Fruit fly (Drosophila melanogaster) whole organism, pupa: ENCODE results near the gene CG43056.

Experiments
- CG10348 ChIP-seq: fragments of 200-800 bp; sonication (Bioruptor generic); IDR thresholded peaks from 2 replicates; pipeline ENCODE4 v1.3.6; 2022; ENCODE audit warnings: missing biosample characterization, missing genetic modification characterization
- CG12605 ChIP-seq: fragments of 200-800 bp; sonication (Bioruptor generic); IDR thresholded peaks from 2 replicates; pipeline ENCODE4 v1.3.6; 2022; ENCODE audit warnings: missing biosample characterization, missing genetic modification characterization
- CG13204 ChIP-seq: fragments of 200-800 bp; sonication (Bioruptor generic); optimal IDR thresholded peaks from 2 replicates; lab custom pipeline; 2018; ENCODE audit warnings: missing biosample characterization, mild to moderate bottlenecking, missing genetic modification characterization, moderate library complexity
- CG14655 ChIP-seq: fragments of 200-800 bp; sonication (Bioruptor generic); optimal IDR thresholded peaks from 3 replicates; lab custom pipeline; 2017; ENCODE audit warnings: mild to moderate bottlenecking, missing biosample characterization, missing genetic modification reagents, missing genetic modification characterization
- CG15710 ChIP-seq: fragments of 200-800 bp; sonication (Bioruptor generic); optimal IDR thresholded peaks from 2 replicates; lab custom pipeline; 2018; ENCODE audit warnings: missing biosample characterization, mild to moderate bottlenecking, missing genetic modification characterization, moderate library complexity
- CG17806 ChIP-seq: fragments of 200-800 bp; sonication (Bioruptor generic); optimal IDR thresholded peaks from 2 replicates; lab custom pipeline; 2018; ENCODE audit warnings: missing biosample characterization, mild to moderate bottlenecking, missing genetic modification characterization, moderate library complexity
- CG32121 ChIP-seq: fragments of 200-800 bp; sonication (Bioruptor generic); IDR thresholded peaks from 2 replicates; pipeline ENCODE4 v1.3.6; 2022; ENCODE audit warnings: missing biosample characterization, missing genetic modification characterization
- CG34367 ChIP-seq: fragments of 200-800 bp; sonication (Bioruptor generic); optimal IDR thresholded peaks from 2 replicates; lab custom pipeline; 2018; ENCODE audit warnings: missing biosample characterization, mild to moderate bottlenecking, missing genetic modification characterization
- CG4496 ChIP-seq: fragments of 200-800 bp; sonication (Bioruptor generic); IDR thresholded peaks from 3 replicates; pipeline ENCODE4 v1.3.6; 2022; ENCODE audit warnings: missing biosample characterization, missing genetic modification characterization
- CG8159 ChIP-seq: fragments of 200-800 bp; sonication (Bioruptor generic); optimal IDR thresholded peaks from 3 replicates; lab custom pipeline; 2018; ENCODE audit warnings: missing biosample characterization, mild to moderate bottlenecking, missing genetic modification characterization, moderate library complexity
- CG8301 ChIP-seq: fragments of 200-800 bp; sonication (Bioruptor generic); optimal IDR thresholded peaks from 2 replicates; lab custom pipeline; 2018; ENCODE audit warnings: missing biosample characterization, mild to moderate bottlenecking, missing genetic modification characterization
- CG9948 ChIP-seq: fragments of 200-800 bp; sonication (Bioruptor generic); optimal IDR thresholded peaks from 2 replicates; lab custom pipeline; 2018; ENCODE audit warnings: missing biosample characterization, mild to moderate bottlenecking, missing genetic modification characterization, moderate library complexity
- D1 ChIP-seq: fragments of 200-800 bp; sonication (Bioruptor generic); optimal IDR thresholded peaks from 2 replicates; lab custom pipeline; 2018; ENCODE audit warnings: missing biosample characterization, mild to moderate bottlenecking, missing genetic modification characterization, moderate library complexity
- EcR ChIP-seq: fragments of 200-800 bp; sonication (Bioruptor generic); optimal IDR thresholded peaks from 3 replicates; lab custom pipeline; 2019; ENCODE audit warnings: missing biosample characterization, missing genetic modification characterization, mild to moderate bottlenecking, moderate library complexity, missing genetic modification reagents
- Ets98B ChIP-seq: fragments of 200-800 bp; sonication (Bioruptor generic); IDR thresholded peaks from 2 replicates; pipeline ENCODE4 v1.3.6; 2022; ENCODE audit warnings: missing biosample characterization, missing genetic modification characterization
- Pif1A ChIP-seq: fragments of 200-800 bp; sonication (Bioruptor generic); optimal IDR thresholded peaks from 3 replicates; lab custom pipeline; 2016; ENCODE audit warnings: missing biosample characterization, missing genetic modification characterization
- Pif1B ChIP-seq: fragments of 200-800 bp; sonication (Bioruptor generic); optimal IDR thresholded peaks from 3 replicates; lab custom pipeline; 2016; ENCODE audit warnings: missing biosample characterization, missing genetic modification characterization
- Snoo ChIP-seq: fragments of 200-800 bp; sonication (Bioruptor generic); optimal IDR thresholded peaks from 3 replicates; lab custom pipeline; 2017; ENCODE audit warnings: missing biosample characterization, mild to moderate bottlenecking, missing genetic modification characterization, inconsistent platforms
- fd96Ca ChIP-seq: fragments of 200-800 bp; sonication (Bioruptor generic); IDR thresholded peaks from 3 replicates; pipeline ENCODE4 v1.3.6; 2022; ENCODE audit warnings: missing biosample characterization, missing genetic modification characterization
- gl ChIP-seq: fragments of 200-800 bp; sonication (Bioruptor generic); optimal IDR thresholded peaks from 2 replicates; lab custom pipeline; 2018; ENCODE audit warnings: missing biosample characterization, mild to moderate bottlenecking, missing genetic modification characterization
- rn ChIP-seq: fragments of 200-800 bp; sonication (Bioruptor generic); IDR thresholded peaks from 2 replicates; pipeline ENCODE4 v1.3.6; 2022; ENCODE audit warnings: missing biosample characterization, missing genetic modification characterization

CG43056 gene

DNA sequence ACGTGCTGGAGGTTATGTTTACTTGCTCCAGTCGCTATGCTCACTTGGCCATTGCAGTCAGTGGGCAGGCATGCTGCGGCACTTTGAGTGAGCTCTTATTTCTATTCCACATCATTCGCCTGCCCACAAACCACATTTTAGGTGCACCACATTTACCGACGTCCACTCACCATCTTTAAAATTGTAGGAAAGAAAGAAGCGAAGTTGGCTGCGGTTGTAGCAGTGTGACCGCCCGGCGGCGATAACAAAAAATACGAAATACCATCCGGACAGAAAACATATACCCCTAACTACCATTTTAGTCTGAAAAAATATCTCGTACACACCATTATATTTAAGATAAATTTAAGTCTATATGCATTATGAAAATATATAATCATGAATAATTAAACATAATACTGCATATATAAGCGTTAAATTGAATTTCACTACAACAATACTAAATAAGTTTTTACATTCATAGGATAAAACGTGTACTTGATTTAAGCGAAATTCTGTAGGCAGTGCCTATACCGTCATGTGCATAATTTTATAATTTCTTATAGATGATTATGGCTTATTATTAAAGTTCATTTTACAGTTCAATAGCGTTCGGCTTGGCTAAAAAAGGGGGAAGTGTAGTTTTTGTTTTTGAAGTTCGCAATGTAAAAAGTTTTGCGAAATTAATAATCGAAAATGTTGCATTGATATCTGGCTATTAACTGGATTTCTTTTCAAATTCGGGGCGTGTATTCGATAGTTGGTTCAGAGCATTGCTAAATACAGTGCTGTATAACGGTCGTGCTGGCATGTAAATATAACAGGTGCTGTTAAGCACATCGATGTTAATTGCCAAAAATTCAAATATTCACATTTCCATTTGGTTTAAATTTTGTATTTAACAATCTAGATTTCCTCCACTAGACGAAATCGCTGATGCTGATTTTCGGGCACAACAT lies 20.8 kb downstream of the CG43056 start, which contains the start of gene RpL27A:
Gene RpL27A (minus strand): TSS at position 246 of the 938 bp plus-strand sequence.
- TF ChIP-seq Ets98B, result peak; percentile 32
- no peak for TF ChIP-seq D1 (tag; lab: Kevin White, UChicago)
- TF ChIP-seq CG12605, result peak; percentile 67
- no peak for TF ChIP-seq CG13204 (GFP tag; lab: Kevin White, UChicago)
- TF ChIP-seq CG4496, result peak; percentile 84
- TF ChIP-seq CG15710 (tag; lab: Kevin White, UChicago), result peak; percentile 50
- no peak for TF ChIP-seq rn (GFP tag; lab: Robert Waterston, UW)
- TF ChIP-seq fd96Ca, result peak; percentile 14; the same call in 1 of the 3 replicates
- no peak for TF ChIP-seq EcR (GFP tag; lab: Kevin White, UChicago)
- TF ChIP-seq Snoo, result peak; percentile 81
- TF ChIP-seq Pif1B (GFP tag; lab: Kevin White, UChicago), result no peak
- TF ChIP-seq CG8301 (tag; lab: Kevin White, UChicago), result peak; percentile 5
- peak; percentile 44 for TF ChIP-seq CG8159 (tag; lab: Kevin White, UChicago)
- TF ChIP-seq CG17806 (tag; lab: Kevin White, UChicago), result no peak
- peak; percentile 47; the same call in 1 of the 2 replicates for TF ChIP-seq CG32121 (GFP tag; lab: Robert Waterston, UW)
- peak; percentile 65 for TF ChIP-seq CG34367 (tag; lab: Kevin White, UChicago)
- TF ChIP-seq gl (tag; lab: Kevin White, UChicago), result no peak
- TF ChIP-seq CG9948 (tag; lab: Kevin White, UChicago), result peak; percentile 41
- TF ChIP-seq CG14655 (GFP tag; lab: Kevin White, UChicago), result no peak
- TF ChIP-seq Pif1A, result no peak
- TF ChIP-seq CG10348, result no peak
- TF ChIP-seq, all 21 proteins: peak for 11

DNA sequence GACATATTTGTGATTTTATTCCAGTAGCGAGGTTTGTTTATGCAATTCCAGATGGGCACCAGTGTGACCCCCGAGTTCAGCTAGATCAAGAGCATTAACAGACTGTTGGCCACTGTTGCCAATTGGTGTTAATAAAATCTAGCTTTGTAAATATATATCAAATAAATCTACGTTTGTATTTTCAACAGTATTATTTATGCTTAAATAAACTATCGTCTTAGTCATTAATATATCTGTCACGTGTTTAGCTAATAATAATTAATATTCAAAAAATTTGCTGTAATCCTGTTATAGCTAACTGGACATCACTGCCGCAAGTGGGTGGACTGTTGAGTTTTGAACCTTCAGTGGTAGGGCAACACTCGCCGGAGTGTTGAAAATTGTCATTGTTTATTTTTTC lies 22.0 kb downstream of the CG43056 start, which contains the start of the genes mRpL27 and CG15435:
Gene mRpL27 (minus strand): TSS at position 96 of the 400 bp plus-strand sequence.
Gene CG15435 (plus strand): TSS at position 187 of the 400 bp plus-strand sequence.
- TF ChIP-seq EcR (GFP tag; lab: Kevin White, UChicago) (peak; percentile 22), CG15710 (tag; lab: Kevin White, UChicago) (peak; percentile 8), CG14655 (GFP tag; lab: Kevin White, UChicago) (no peak)

DNA sequence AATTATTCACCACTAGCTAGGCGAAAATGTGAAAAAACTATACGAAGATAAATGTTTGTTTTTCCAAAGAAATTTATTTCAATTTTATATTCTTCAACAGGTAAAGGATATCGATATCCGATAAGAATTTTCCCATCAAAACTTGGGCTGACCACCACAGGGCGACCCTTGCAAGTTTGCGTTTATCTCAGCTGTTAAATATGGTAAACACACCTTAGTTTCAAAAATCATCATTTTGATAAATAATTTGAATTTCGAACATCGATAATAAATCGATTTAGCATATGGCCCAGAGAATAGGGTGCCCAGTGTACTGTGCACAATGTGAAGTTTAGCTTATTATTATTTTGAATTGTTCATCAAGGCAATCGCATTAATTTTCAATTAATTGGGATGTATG lies 25.7 kb downstream of the CG43056 start, which contains the start of the genes CG15443 and Paris:
Gene CG15443 (minus strand): TSS at position 125 of the 400 bp plus-strand sequence.
Gene Paris (plus strand): TSS at position 289 of the 400 bp plus-strand sequence.
- TF ChIP-seq Ets98B (no peak), CG12605 (0 out of 2 replicates have a peak, but pooled peaks have one; percentile 39)

DNA sequence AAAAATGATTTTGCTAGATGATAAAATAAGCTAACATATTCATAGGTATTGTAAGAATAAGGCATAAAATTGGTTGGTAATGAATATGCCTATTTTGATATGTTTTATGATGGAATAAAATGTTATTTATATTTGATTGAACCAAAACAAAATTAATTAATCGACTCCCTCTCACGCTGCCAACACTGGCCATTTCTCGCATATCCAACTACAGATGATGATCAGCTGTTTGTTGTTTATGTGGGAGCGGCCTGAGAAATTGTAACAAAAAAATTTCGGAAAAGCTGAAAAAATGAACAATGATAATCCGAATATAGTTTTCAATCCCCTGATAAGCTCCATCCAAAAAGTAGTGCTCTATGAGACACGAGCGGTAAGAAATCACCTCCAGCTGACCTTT lies 27.4 kb downstream of the CG43056 start, which contains the start of gene FIG4:
Gene FIG4 (plus strand): TSS at position 229 of the 400 bp plus-strand sequence.
- TF ChIP-seq Ets98B (no peak), EcR (GFP tag; lab: Kevin White, UChicago) (no peak), fd96Ca (no peak), Snoo (no peak), CG10348 (no peak), Pif1A (no peak), CG14655 (GFP tag; lab: Kevin White, UChicago) (no peak), gl (tag; lab: Kevin White, UChicago) (no peak), CG32121 (GFP tag; lab: Robert Waterston, UW) (no peak), CG8159 (tag; lab: Kevin White, UChicago) (no peak), CG8301 (tag; lab: Kevin White, UChicago) (no peak), rn (GFP tag; lab: Robert Waterston, UW) (no peak)
- TF ChIP-seq, all 21 proteins: peak for 0

DNA sequence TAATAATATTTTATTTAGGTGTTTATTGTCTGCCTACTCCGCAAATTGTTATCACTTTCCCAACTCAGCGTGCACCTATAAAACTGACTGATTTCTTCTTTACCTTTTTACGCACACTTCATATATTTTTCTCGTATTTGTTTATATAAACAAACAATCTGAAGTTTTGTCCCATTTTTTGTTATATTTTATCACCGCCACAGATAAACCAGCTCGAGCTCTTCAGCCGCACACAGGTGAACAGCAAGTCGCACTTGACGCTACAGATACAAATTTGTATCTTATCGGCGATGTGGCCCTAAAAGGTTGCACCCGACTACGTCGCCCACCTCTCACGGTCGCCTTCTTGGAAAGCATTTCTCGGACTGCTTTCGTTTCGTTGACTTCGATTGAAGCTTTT lies 37.8 kb downstream of the CG43056 start:
- TF ChIP-seq CG9948 (tag; lab: Kevin White, UChicago) (no peak), Snoo (no peak), CG34367 (tag; lab: Kevin White, UChicago) (no peak), CG14655 (GFP tag; lab: Kevin White, UChicago) (no peak), CG8301 (tag; lab: Kevin White, UChicago) (no peak), CG8159 (tag; lab: Kevin White, UChicago) (no peak), D1 (tag; lab: Kevin White, UChicago) (no peak), CG12605 (no peak), CG4496 (no peak), rn (GFP tag; lab: Robert Waterston, UW) (no peak), CG10348 (no peak), EcR (GFP tag; lab: Kevin White, UChicago) (no peak), Pif1A (no peak), CG17806 (tag; lab: Kevin White, UChicago) (no peak), CG13204 (GFP tag; lab: Kevin White, UChicago) (no peak), Ets98B (no peak), Pif1B (GFP tag; lab: Kevin White, UChicago) (no peak)
